Fruit fly (Drosophila melanogaster) whole organism, embryonic: ENCODE measurements around the gene Tig.
A peak's percentile ranks its signal among the peaks of the same experiment; 100 is the strongest.

Experiments
- Adf1 ChIP-seq: fragments of 200-800 bp; sonication (Bioruptor generic); IDR thresholded peaks from 2 replicates; pipeline ENCODE4 v1.3.6; 2022; ENCODE audit warnings: missing biosample characterization, missing genetic modification characterization
- Atf6 ChIP-seq: fragments of 200-800 bp; sonication (Bioruptor generic); IDR thresholded peaks from 2 replicates; pipeline ENCODE4 v1.3.6; 2022; ENCODE audit warnings: missing biosample characterization, missing genetic modification characterization
- BEAF-32 ChIP-seq: fragments of 200-800 bp; sonication (Bioruptor generic); optimal IDR thresholded peaks from 3 replicates; lab custom pipeline; 2017; ENCODE audit warnings: missing biosample characterization, missing genetic modification characterization, mild to moderate bottlenecking, moderate library complexity, missing genetic modification reagents
- Bgb ChIP-seq: fragments of 200-800 bp; sonication (Bioruptor generic); IDR thresholded peaks from 2 replicates; pipeline ENCODE4 v1.3.6; 2022; ENCODE audit warnings: missing biosample characterization, missing genetic modification characterization; ENCODE audit not compliant: partially characterized antibody
- CG10267 ChIP-seq: fragments of 200-800 bp; sonication (Bioruptor generic); optimal IDR thresholded peaks from 2 replicates; lab custom pipeline; 2018; ENCODE audit warnings: missing biosample characterization, mild to moderate bottlenecking, missing genetic modification characterization, moderate library complexity
- CG13287 ChIP-seq: fragments of 200-800 bp; sonication (Bioruptor generic); IDR thresholded peaks from 2 replicates; pipeline ENCODE4 v1.3.6; 2022; ENCODE audit warnings: missing biosample characterization, missing genetic modification characterization; ENCODE audit not compliant: partially characterized antibody
- CG14710 ChIP-seq: fragments of 200-800 bp; sonication (Bioruptor generic); optimal IDR thresholded peaks from 3 replicates; lab custom pipeline; 2019; ENCODE audit warnings: missing biosample characterization, mild to moderate bottlenecking, missing genetic modification characterization, moderate library complexity
- CG17829 ChIP-seq: fragments of 200-800 bp; optimal IDR thresholded peaks from 2 replicates; lab custom pipeline; 2019; ENCODE audit warnings: missing biosample characterization, mild to moderate bottlenecking, missing genetic modification characterization, moderate library complexity
- CG1832 ChIP-seq: fragments of 200-800 bp; sonication (Bioruptor generic); optimal IDR thresholded peaks from 2 replicates; lab custom pipeline; 2017; ENCODE audit warnings: missing biosample characterization, mild to moderate bottlenecking, missing genetic modification characterization, inconsistent platforms
- CG2678 ChIP-seq: fragments of 200-800 bp; sonication (Bioruptor generic); optimal IDR thresholded peaks from 3 replicates; lab custom pipeline; 2019; ENCODE audit warnings: missing biosample characterization, mild to moderate bottlenecking, missing genetic modification characterization, moderate library complexity
- CG3847 ChIP-seq: fragments of 200-800 bp; sonication (Bioruptor generic); IDR thresholded peaks from 2 replicates; pipeline ENCODE4 v1.3.6; 2022; ENCODE audit warnings: missing biosample characterization, missing genetic modification characterization
- CG3995 ChIP-seq: fragments of 200-800 bp; sonication (Bioruptor generic); optimal IDR thresholded peaks from 3 replicates; lab custom pipeline; 2016; ENCODE audit warnings: missing biosample characterization, missing genetic modification characterization
- CG8478 ChIP-seq: fragments of >200 bp; optimal IDR thresholded peaks from 2 replicates; lab custom pipeline; 2018
- CG8944 ChIP-seq: fragments of 200-800 bp; sonication (Bioruptor generic); optimal IDR thresholded peaks from 3 replicates; lab custom pipeline; 2016; ENCODE audit warnings: missing biosample characterization, missing genetic modification characterization
- CG9817 ChIP-seq: fragments of 200-800 bp; sonication (Bioruptor generic); optimal IDR thresholded peaks from 2 replicates; lab custom pipeline; 2018; ENCODE audit warnings: missing biosample characterization, mild to moderate bottlenecking, missing genetic modification characterization, moderate library complexity
- CG9932 ChIP-seq: fragments of 200-800 bp; sonication (Bioruptor generic); IDR thresholded peaks from 2 replicates; pipeline ENCODE4 v1.3.6; 2022; ENCODE audit warnings: missing biosample characterization, missing genetic modification characterization
- CHES-1-like ChIP-seq: fragments of 200-800 bp; sonication (Bioruptor generic); optimal IDR thresholded peaks from 2 replicates; lab custom pipeline; 2016; ENCODE audit warnings: missing biosample characterization, missing genetic modification characterization
- CTCF ChIP-seq: fragments of 200-800 bp; sonication (Bioruptor generic); optimal IDR thresholded peaks from 2 replicates; lab custom pipeline; 2017; ENCODE audit warnings: missing biosample characterization, mild to moderate bottlenecking, missing genetic modification characterization, moderate library complexity
- CoRest ChIP-seq: fragments of 200-800 bp; sonication (Bioruptor generic); optimal IDR thresholded peaks from 3 replicates; lab custom pipeline; 2018; ENCODE audit warnings: missing biosample characterization, mild to moderate bottlenecking, missing genetic modification characterization, moderate library complexity
- Dad ChIP-seq: fragments of 200-800 bp; sonication (Bioruptor generic); optimal IDR thresholded peaks from 3 replicates; lab custom pipeline; 2016; ENCODE audit warnings: missing biosample characterization, missing genetic modification characterization
- Dbx ChIP-seq: fragments of 200-800 bp; sonication (Bioruptor generic); IDR thresholded peaks from 3 replicates; pipeline ENCODE4 v1.3.6; 2022; ENCODE audit warnings: missing biosample characterization, missing genetic modification characterization
- Dp ChIP-seq: fragments of 200-800 bp; sonication (Bioruptor generic); optimal IDR thresholded peaks from 2 replicates; lab custom pipeline; 2018; ENCODE audit warnings: missing biosample characterization, mild to moderate bottlenecking, missing genetic modification characterization, moderate library complexity
- Dref ChIP-seq: fragments of 200-800 bp; sonication (Bioruptor generic); IDR thresholded peaks from 2 replicates; pipeline ENCODE4 v1.3.6; 2022; ENCODE audit warnings: missing biosample characterization, missing genetic modification characterization
- Ets65A ChIP-seq: fragments of 200-800 bp; sonication (Bioruptor generic); peaks from one replicate; lab custom pipeline; 2016; ENCODE audit warnings: missing biosample characterization, missing genetic modification characterization
- Ets97D ChIP-seq: fragments of 200-800 bp; sonication (Bioruptor generic); optimal IDR thresholded peaks from 3 replicates; lab custom pipeline; 2016; ENCODE audit warnings: missing biosample characterization, missing genetic modification characterization
- Kr ChIP-seq: fragments of 200-800 bp; sonication (Bioruptor generic); optimal IDR thresholded peaks from 2 replicates; lab custom pipeline; 2017; ENCODE audit warnings: missing biosample characterization, mild to moderate bottlenecking, missing genetic modification characterization
- Lhr ChIP-seq: fragments of 200-800 bp; sonication (Bioruptor generic); optimal IDR thresholded peaks from 3 replicates; lab custom pipeline; 2017; ENCODE audit warnings: mild to moderate bottlenecking, missing biosample characterization, missing genetic modification reagents, missing genetic modification characterization
- MESR4 ChIP-seq: fragments of 200-800 bp; sonication (Bioruptor generic); optimal IDR thresholded peaks from 2 replicates; lab custom pipeline; 2018; ENCODE audit warnings: missing biosample characterization, mild to moderate bottlenecking, missing genetic modification characterization, moderate library complexity
- Mes4 ChIP-seq: fragments of 200-800 bp; sonication (Bioruptor generic); optimal IDR thresholded peaks from 2 replicates; lab custom pipeline; 2016; ENCODE audit warnings: missing biosample characterization, missing genetic modification characterization
- Myb ChIP-seq: fragments of 200-800 bp; sonication (Bioruptor generic); optimal IDR thresholded peaks from 2 replicates; lab custom pipeline; 2016; ENCODE audit warnings: missing biosample characterization, missing genetic modification characterization
- NC2β ChIP-seq: fragments of 200-800 bp; sonication (Bioruptor generic); optimal IDR thresholded peaks from 2 replicates; lab custom pipeline; 2016; ENCODE audit warnings: missing biosample characterization, missing genetic modification characterization
- PHDP ChIP-seq: fragments of 200-800 bp; sonication (Bioruptor generic); optimal IDR thresholded peaks from 3 replicates; lab custom pipeline; 2018; ENCODE audit warnings: missing biosample characterization, mild to moderate bottlenecking, missing genetic modification characterization, moderate library complexity
- Pdp1 ChIP-seq, 2 experiments: fragments of 200-800 bp; sonication (Bioruptor generic); optimal IDR thresholded peaks; 3 replicates each; lab custom pipeline; 2016; ENCODE audit warnings: missing biosample characterization in 2 of 2, missing genetic modification characterization in 2 of 2, mild to moderate bottlenecking in 1 of 2, moderate library complexity in 1 of 2
- Poxn ChIP-seq: fragments of 200-800 bp; sonication (Bioruptor generic); IDR thresholded peaks from 2 replicates; pipeline ENCODE4 v1.3.6; 2022; ENCODE audit warnings: missing biosample characterization, missing genetic modification characterization
- Rfx ChIP-seq: fragments of 200-800 bp; sonication (Bioruptor generic); IDR thresholded peaks from 2 replicates; pipeline ENCODE4 v1.3.6; 2022; ENCODE audit warnings: missing biosample characterization, missing genetic modification characterization
- Scr ChIP-seq: fragments of 200-800 bp; sonication (Bioruptor generic); IDR thresholded peaks from 2 replicates; pipeline ENCODE4 v1.3.6; 2022; ENCODE audit warnings: missing biosample characterization, missing genetic modification characterization; ENCODE audit not compliant: partially characterized antibody
- disco-r ChIP-seq: fragments of 200-800 bp; sonication (Bioruptor generic); optimal IDR thresholded peaks from 2 replicates; lab custom pipeline; 2016; ENCODE audit warnings: missing biosample characterization, missing genetic modification characterization
- fd3F ChIP-seq: fragments of 200-800 bp; sonication (Bioruptor generic); optimal IDR thresholded peaks from 2 replicates; lab custom pipeline; 2018; ENCODE audit warnings: missing biosample characterization, mild to moderate bottlenecking, missing genetic modification characterization, moderate library complexity
- fd64A ChIP-seq: fragments of 200-800 bp; sonication (Bioruptor generic); optimal IDR thresholded peaks from 3 replicates; lab custom pipeline; 2018; ENCODE audit warnings: missing biosample characterization, mild to moderate bottlenecking, missing genetic modification characterization
- gce ChIP-seq: fragments of 200-800 bp; sonication (Bioruptor generic); IDR thresholded peaks from 3 replicates; pipeline ENCODE4 v1.3.6; 2022; ENCODE audit warnings: missing biosample characterization, missing genetic modification characterization
- gfzf ChIP-seq: fragments of 200-800 bp; sonication (Bioruptor generic); optimal IDR thresholded peaks from 2 replicates; lab custom pipeline; 2016; ENCODE audit warnings: missing biosample characterization, mild to moderate bottlenecking, missing genetic modification characterization, moderate library complexity
- gro ChIP-seq: fragments of 200-800 bp; sonication (Bioruptor generic); optimal IDR thresholded peaks from 2 replicates; lab custom pipeline; 2016; ENCODE audit warnings: missing biosample characterization, missing genetic modification characterization
- jigr1 ChIP-seq: fragments of 200-800 bp; sonication (Bioruptor generic); IDR thresholded peaks from 3 replicates; pipeline ENCODE4 v1.3.6; 2022; ENCODE audit warnings: missing biosample characterization, missing genetic modification characterization
- knrl ChIP-seq: fragments of 200-800 bp; sonication (Bioruptor generic); IDR thresholded peaks from 3 replicates; pipeline ENCODE4 v1.3.6; 2022; ENCODE audit warnings: missing biosample characterization, missing genetic modification characterization; ENCODE audit not compliant: partially characterized antibody
- nerfin-2 ChIP-seq: fragments of 200-800 bp; sonication (Bioruptor generic); IDR thresholded peaks from 2 replicates; pipeline ENCODE4 v1.3.6; 2022; ENCODE audit warnings: missing biosample characterization, missing genetic modification characterization; ENCODE audit not compliant: partially characterized antibody
- onecut ChIP-seq: fragments of 200-800 bp; sonication (Bioruptor generic); IDR thresholded peaks from 2 replicates; pipeline ENCODE4 v1.3.6; 2022; ENCODE audit warnings: missing biosample characterization, missing genetic modification characterization
- p53 ChIP-seq: fragments of 200-800 bp; sonication (Bioruptor generic); optimal IDR thresholded peaks from 2 replicates; lab custom pipeline; 2016; ENCODE audit warnings: missing biosample characterization, missing genetic modification characterization
- pfk ChIP-seq: fragments of 200-800 bp; sonication (Bioruptor generic); optimal IDR thresholded peaks from 2 replicates; lab custom pipeline; 2018; ENCODE audit warnings: missing biosample characterization, mild to moderate bottlenecking, missing genetic modification characterization, moderate library complexity
- stwl ChIP-seq: fragments of 200-800 bp; sonication (Bioruptor generic); optimal IDR thresholded peaks from 3 replicates; lab custom pipeline; 2018; ENCODE audit warnings: missing biosample characterization, mild to moderate bottlenecking, missing genetic modification characterization, moderate library complexity
- unc-4 ChIP-seq: fragments of 200-800 bp; sonication (Bioruptor generic); IDR thresholded peaks from 2 replicates; pipeline ENCODE4 v1.3.6; 2022; ENCODE audit warnings: missing biosample characterization, missing genetic modification characterization; ENCODE audit not compliant: partially characterized antibody
- zen ChIP-seq: fragments of 200-800 bp; sonication (Bioruptor generic); optimal IDR thresholded peaks from 3 replicates; lab custom pipeline; 2018; ENCODE audit warnings: missing biosample characterization, mild to moderate bottlenecking, missing genetic modification characterization, moderate library complexity

The Tig gene

dm6 chr2L:6467509-6467908 is 44.4 kb upstream of the Tig start, which contains the start of gene HemK1 (continued):
- TF ChIP-seq CG10267 (peak; percentile 45), gfzf (peak; percentile 97), unc-4 (GFP tag; lab: Robert Waterston, UW) (peak; percentile 59), onecut (GFP tag; lab: Robert Waterston, UW) (peak; percentile 78), nerfin-2 (GFP tag; lab: Robert Waterston, UW) (peak; percentile 47; the same call in 1 of the 2 replicates), Dref (peak; percentile 38; the same call in 1 of the 2 replicates), Mes4 (GFP tag; lab: Kevin White, UChicago) (no peak), Dbx (GFP tag; lab: Robert Waterston, UW) (peak; percentile 36; the same call in 1 of the 3 replicates), CG1832 (GFP tag; lab: Kevin White, UChicago) (no peak), CG8478 (no peak), Scr (GFP tag; lab: Robert Waterston, UW) (peak; percentile 50), zen (tag; lab: Kevin White, UChicago) (peak; percentile 28), fd3F (GFP tag; lab: Kevin White, UChicago) (no peak), CG3847 (peak; percentile 57), Ets65A (GFP tag; lab: Kevin White, UChicago) (peak; percentile 83), Rfx (GFP tag; lab: Robert Waterston, UW) (peak; percentile 40; the same call in 1 of the 2 replicates), gce (GFP tag; lab: Robert Waterston, UW) (no peak), CG14710 (tag; lab: Kevin White, UChicago) (peak; percentile 72), CHES-1-like (GFP tag; lab: Kevin White, UChicago) (peak; percentile 2), Poxn (no peak), Adf1 (GFP tag; lab: Robert Waterston, UW) (0 out of 2 replicates have a peak, but pooled peaks have one; percentile 25), Pdp1 (GFP tag; optimal IDR thresholded peaks at IDR 0.05; lab: Kevin White, UChicago) (peak in 1 of 2 experiments; percentile 84), CG13287 (GFP tag; lab: Robert Waterston, UW) (peak; percentile 66), CG8944 (GFP tag; lab: Kevin White, UChicago) (no peak), Kr (no peak), Atf6 (GFP tag; lab: Robert Waterston, UW) (0 out of 2 replicates have a peak, but pooled peaks have one; percentile 21), pfk (GFP tag; lab: Kevin White, UChicago) (no peak), gro (GFP tag; lab: Kevin White, UChicago) (peak; percentile 40), PHDP (tag; lab: Kevin White, UChicago) (no peak), NC2β (GFP tag; lab: Kevin White, UChicago) (peak; percentile 45), Lhr (GFP tag; lab: Kevin White, UChicago) (peak; percentile 43), disco-r (GFP tag; lab: Kevin White, UChicago) (no peak), CG17829 (tag; lab: Kevin White, UChicago) (peak; percentile 5), Myb (peak; percentile 88), Bgb (peak; percentile 70), knrl (GFP tag; lab: Robert Waterston, UW) (peak; percentile 60), Dad (GFP tag; lab: Kevin White, UChicago) (peak; percentile 21), CTCF (GFP tag; lab: Kevin White, UChicago) (peak; percentile 42), CG2678 (tag; lab: Kevin White, UChicago) (peak; percentile 18), MESR4 (GFP tag; lab: Kevin White, UChicago) (peak; percentile 75), CG9817 (tag; lab: Kevin White, UChicago) (no peak), p53 (GFP tag; lab: Kevin White, UChicago) (peak; percentile 4), CG3995 (GFP tag; lab: Kevin White, UChicago) (peak; percentile 50), CG9932 (GFP tag; lab: Robert Waterston, UW) (0 out of 2 replicates have a peak, but pooled peaks have one; percentile 30), stwl (tag; lab: Kevin White, UChicago) (peak; percentile 66), Dp (GFP tag; lab: Kevin White, UChicago) (peak; percentile 98), jigr1 (no peak), fd64A (GFP tag; lab: Kevin White, UChicago) (no peak), CoRest (tag; lab: Kevin White, UChicago) (peak; percentile 54), Ets97D (GFP tag; lab: Kevin White, UChicago) (peak; percentile 64), BEAF-32 (GFP tag; lab: Kevin White, UChicago) (peak; percentile 69)
